Fruit fly (Drosophila melanogaster) whole organism, embryonic: ENCODE results near the gene CG33293.

ENCODE experiments used
- Bteb2 ChIP-seq: fragments of 200-800 bp; sonication (Bioruptor generic); optimal IDR thresholded peaks from 2 replicates; lab custom pipeline; 2016; ENCODE audit warnings: missing biosample characterization, missing genetic modification characterization
- CG10543 ChIP-seq: fragments of 200-800 bp; sonication (Bioruptor generic); optimal IDR thresholded peaks from 3 replicates; lab custom pipeline; 2017; ENCODE audit warnings: missing biosample characterization, mild to moderate bottlenecking, missing genetic modification characterization, moderate library complexity
- CG10959 ChIP-seq: fragments of 200-800 bp; sonication (Bioruptor generic); IDR thresholded peaks from 2 replicates; pipeline ENCODE4 v1.3.6; 2022; ENCODE audit warnings: missing biosample characterization, missing genetic modification characterization
- CG10979 ChIP-seq: fragments of 200-800 bp; sonication (Bioruptor generic); optimal IDR thresholded peaks from 2 replicates; lab custom pipeline; 2018; ENCODE audit warnings: missing biosample characterization, mild to moderate bottlenecking, missing genetic modification characterization, moderate library complexity
- CG12219 ChIP-seq: fragments of 200-800 bp; sonication (Bioruptor generic); optimal IDR thresholded peaks from 3 replicates; lab custom pipeline; 2018; ENCODE audit warnings: missing biosample characterization, mild to moderate bottlenecking, missing genetic modification characterization
- CG12299 ChIP-seq: fragments of 200-800 bp; sonication (Bioruptor generic); optimal IDR thresholded peaks from 2 replicates; lab custom pipeline; 2018; ENCODE audit warnings: missing biosample characterization, mild to moderate bottlenecking, missing genetic modification characterization
- CG15479 ChIP-seq: fragments of 200-800 bp; sonication (Bioruptor generic); optimal IDR thresholded peaks from 3 replicates; lab custom pipeline; 2019; ENCODE audit warnings: missing biosample characterization, mild to moderate bottlenecking, missing genetic modification characterization, moderate library complexity
- CG1603 ChIP-seq: fragments of 200-800 bp; sonication (Bioruptor generic); optimal IDR thresholded peaks from 2 replicates; lab custom pipeline; 2019; ENCODE audit warnings: missing biosample characterization, mild to moderate bottlenecking, missing genetic modification characterization, moderate library complexity
- CG2116 ChIP-seq: fragments of 200-800 bp; sonication (Bioruptor generic); optimal IDR thresholded peaks from 3 replicates; lab custom pipeline; 2018; ENCODE audit warnings: missing biosample characterization, mild to moderate bottlenecking, missing genetic modification characterization
- CG31224 ChIP-seq: fragments of 200-800 bp; sonication (Bioruptor generic); IDR thresholded peaks from 2 replicates; pipeline ENCODE4 v1.3.6; 2022; ENCODE audit warnings: missing biosample characterization, missing genetic modification characterization
- CG3995 ChIP-seq: fragments of 200-800 bp; sonication (Bioruptor generic); optimal IDR thresholded peaks from 3 replicates; lab custom pipeline; 2016; ENCODE audit warnings: missing biosample characterization, missing genetic modification characterization
- CG42726 ChIP-seq: fragments of 200-800 bp; sonication (Bioruptor generic); IDR thresholded peaks from 2 replicates; pipeline ENCODE4 v1.3.6; 2022; ENCODE audit warnings: missing biosample characterization, missing genetic modification characterization; ENCODE audit not compliant: partially characterized antibody
- CG6689 ChIP-seq: fragments of 200-800 bp; sonication (Bioruptor generic); IDR thresholded peaks from 2 replicates; pipeline ENCODE4 v1.3.6; 2022; ENCODE audit warnings: missing biosample characterization, missing genetic modification characterization
- CG6813 ChIP-seq: fragments of 200-800 bp; sonication (Bioruptor generic); optimal IDR thresholded peaks from 2 replicates; lab custom pipeline; 2017; ENCODE audit warnings: missing biosample characterization, missing genetic modification characterization, mild to moderate bottlenecking, moderate library complexity, missing genetic modification reagents
- CG6854 ChIP-seq: fragments of 200-800 bp; sonication (Bioruptor generic); optimal IDR thresholded peaks from 3 replicates; lab custom pipeline; 2017; ENCODE audit warnings: missing biosample characterization, mild to moderate bottlenecking, missing genetic modification characterization
- CG8290 ChIP-seq, 3 experiments: fragments of 200-800 bp; sonication (Bioruptor generic); optimal IDR thresholded peaks; 2 replicates each; lab custom pipeline; 2016 to 2019; ENCODE audit warnings: missing biosample characterization in 3 of 3, missing genetic modification characterization in 3 of 3, mild to moderate bottlenecking in 2 of 3, moderate library complexity in 1 of 3
- CG9727 ChIP-seq: fragments of 200-800 bp; sonication (Bioruptor generic); optimal IDR thresholded peaks from 3 replicates; lab custom pipeline; 2017; ENCODE audit warnings: missing biosample characterization, mild to moderate bottlenecking, missing genetic modification characterization
- CG9797 ChIP-seq: fragments of 200-800 bp; sonication (Bioruptor generic); optimal IDR thresholded peaks from 3 replicates; lab custom pipeline; 2018; ENCODE audit warnings: missing biosample characterization, mild to moderate bottlenecking, missing genetic modification characterization
- Elba2 ChIP-seq: fragments of 200-800 bp; sonication (Bioruptor generic); optimal IDR thresholded peaks from 3 replicates; lab custom pipeline; 2016; ENCODE audit warnings: missing biosample characterization, missing genetic modification characterization
- Ets65A ChIP-seq: fragments of 200-800 bp; sonication (Bioruptor generic); peaks from one replicate; lab custom pipeline; 2016; ENCODE audit warnings: missing biosample characterization, missing genetic modification characterization
- Fer2 ChIP-seq: fragments of 200-800 bp; sonication (Bioruptor generic); optimal IDR thresholded peaks from 2 replicates; lab custom pipeline; 2018; ENCODE audit warnings: missing biosample characterization, mild to moderate bottlenecking, missing genetic modification characterization, moderate library complexity
- H15 ChIP-seq: fragments of 200-800 bp; sonication (Bioruptor generic); IDR thresholded peaks from 3 replicates; pipeline ENCODE4 v1.3.6; 2022; ENCODE audit warnings: missing biosample characterization, missing genetic modification characterization
- H2.0 ChIP-seq: fragments of 200-800 bp; sonication (Bioruptor generic); IDR thresholded peaks from 2 replicates; pipeline ENCODE4 v1.3.6; 2022; ENCODE audit warnings: missing biosample characterization, missing genetic modification characterization
- HmgD ChIP-seq: fragments of 200-800 bp; sonication (Bioruptor generic); optimal IDR thresholded peaks from 3 replicates; lab custom pipeline; 2016; ENCODE audit warnings: missing biosample characterization, missing genetic modification characterization
- NC2β ChIP-seq: fragments of 200-800 bp; sonication (Bioruptor generic); optimal IDR thresholded peaks from 2 replicates; lab custom pipeline; 2016; ENCODE audit warnings: missing biosample characterization, missing genetic modification characterization
- Nf-YB ChIP-seq: fragments of 200-800 bp; sonication (Bioruptor generic); optimal IDR thresholded peaks from 3 replicates; lab custom pipeline; 2019; ENCODE audit warnings: missing biosample characterization, mild to moderate bottlenecking, missing genetic modification characterization, moderate library complexity
- Sin3A ChIP-seq: fragments of >200 bp; optimal IDR thresholded peaks from 2 replicates; lab custom pipeline; 2018
- Sry-β ChIP-seq: fragments of 200-800 bp; sonication (Bioruptor generic); optimal IDR thresholded peaks from 2 replicates; lab custom pipeline; 2018; ENCODE audit warnings: missing biosample characterization, mild to moderate bottlenecking, missing genetic modification characterization, moderate library complexity
- Tbp ChIP-seq: fragments of >200 bp; optimal IDR thresholded peaks from 2 replicates; lab custom pipeline; 2018; ENCODE audit warnings: missing biosample characterization, missing genetic modification characterization
- Usf ChIP-seq: fragments of 200-800 bp; sonication (Bioruptor generic); optimal IDR thresholded peaks from 2 replicates; lab custom pipeline; 2017; ENCODE audit warnings: missing genotype, missing biosample characterization, missing genetic modification characterization
- bcd ChIP-seq: fragments of 200-800 bp; sonication (Bioruptor generic); optimal IDR thresholded peaks from 2 replicates; lab custom pipeline; 2017; ENCODE audit warnings: missing biosample characterization, mild to moderate bottlenecking, missing genetic modification characterization
- chinmo ChIP-seq: fragments of 200-800 bp; sonication (Bioruptor generic); IDR thresholded peaks from 4 replicates; pipeline ENCODE4 v1.3.6; 2022; ENCODE audit warnings: missing biosample characterization, missing genetic modification characterization; ENCODE audit not compliant: partially characterized antibody
- cwo ChIP-seq: fragments of 200-800 bp; sonication (Bioruptor generic); optimal IDR thresholded peaks from 3 replicates; lab custom pipeline; 2017; ENCODE audit warnings: missing biosample characterization, missing genetic modification characterization, mild to moderate bottlenecking, moderate library complexity, missing genetic modification reagents
- dm ChIP-seq: fragments of 200-800 bp; sonication (Bioruptor generic); optimal IDR thresholded peaks from 3 replicates; lab custom pipeline; 2016; ENCODE audit warnings: missing biosample characterization, missing genetic modification characterization
- dpn ChIP-seq, 2 experiments: fragments of 200-800 bp; sonication (Bioruptor generic); optimal IDR thresholded peaks; 3 replicates each; lab custom pipeline; 2016; ENCODE audit warnings: missing biosample characterization in 2 of 2, missing genetic modification characterization in 2 of 2
- dysf ChIP-seq: fragments of 200-800 bp; sonication (Bioruptor generic); IDR thresholded peaks from 3 replicates; pipeline ENCODE4 v1.3.6; 2022; ENCODE audit warnings: missing biosample characterization, missing genetic modification characterization
- gce ChIP-seq: fragments of 200-800 bp; sonication (Bioruptor generic); IDR thresholded peaks from 3 replicates; pipeline ENCODE4 v1.3.6; 2022; ENCODE audit warnings: missing biosample characterization, missing genetic modification characterization
- gcm ChIP-seq: fragments of 200-800 bp; sonication (Bioruptor generic); optimal IDR thresholded peaks from 2 replicates; lab custom pipeline; 2019; ENCODE audit warnings: missing biosample characterization, mild to moderate bottlenecking, missing genetic modification characterization, moderate library complexity
- gfzf ChIP-seq: fragments of 200-800 bp; sonication (Bioruptor generic); optimal IDR thresholded peaks from 2 replicates; lab custom pipeline; 2016; ENCODE audit warnings: missing biosample characterization, mild to moderate bottlenecking, missing genetic modification characterization, moderate library complexity
- grn ChIP-seq: fragments of 200-800 bp; sonication (Bioruptor generic); optimal IDR thresholded peaks from 3 replicates; lab custom pipeline; 2017; ENCODE audit warnings: missing biosample characterization, missing genetic modification characterization
- hkb ChIP-seq, 2 experiments: fragments of 200-800 bp in 1 of 2; fragments of >200 bp in 1 of 2; sonication (Bioruptor generic) in 1 of 2; IDR thresholded peaks in 1 of 2; optimal IDR thresholded peaks in 1 of 2; 2 replicates each; pipeline versions ENCODE4 v1.3.6 to Lab custom; 2017 to 2022; ENCODE audit warnings: missing biosample characterization in 1 of 2, missing genetic modification characterization in 1 of 2
- kah ChIP-seq: fragments of 200-800 bp; sonication (Bioruptor generic); optimal IDR thresholded peaks from 2 replicates; lab custom pipeline; 2018; ENCODE audit warnings: missing biosample characterization, mild to moderate bottlenecking, missing genetic modification characterization
- kay ChIP-seq: fragments of 200-800 bp; sonication (Bioruptor generic); optimal IDR thresholded peaks from 2 replicates; lab custom pipeline; 2016; ENCODE audit warnings: missing biosample characterization, missing genetic modification characterization
- lilli ChIP-seq: fragments of 200-800 bp; sonication (Bioruptor generic); optimal IDR thresholded peaks from 3 replicates; lab custom pipeline; 2016; ENCODE audit warnings: missing biosample characterization, missing genetic modification characterization
- mld ChIP-seq: fragments of 200-800 bp; sonication (Bioruptor generic); IDR thresholded peaks from 3 replicates; pipeline ENCODE4 v1.3.6; 2022; ENCODE audit warnings: missing biosample characterization, missing genetic modification characterization; ENCODE audit not compliant: partially characterized antibody
- onecut ChIP-seq: fragments of 200-800 bp; sonication (Bioruptor generic); IDR thresholded peaks from 2 replicates; pipeline ENCODE4 v1.3.6; 2022; ENCODE audit warnings: missing biosample characterization, missing genetic modification characterization
- pho ChIP-seq: fragments of 200-800 bp; sonication (Bioruptor generic); optimal IDR thresholded peaks from 2 replicates; lab custom pipeline; 2016; ENCODE audit warnings: missing biosample characterization, missing genetic modification characterization
- schlank ChIP-seq: fragments of 200-800 bp; sonication (Bioruptor generic); optimal IDR thresholded peaks from 2 replicates; lab custom pipeline; 2018; ENCODE audit warnings: missing biosample characterization, mild to moderate bottlenecking, missing genetic modification characterization
- slbo ChIP-seq: fragments of 200-800 bp; sonication (Bioruptor generic); IDR thresholded peaks from 2 replicates; pipeline ENCODE4 v1.3.6; 2022; ENCODE audit warnings: missing biosample characterization, missing genetic modification characterization
- stwl ChIP-seq: fragments of 200-800 bp; sonication (Bioruptor generic); optimal IDR thresholded peaks from 3 replicates; lab custom pipeline; 2018; ENCODE audit warnings: missing biosample characterization, mild to moderate bottlenecking, missing genetic modification characterization, moderate library complexity

CG33293 gene

dm6 chr3R:5198302-5198701, 42.2 kb downstream of the CG33293 start (continued):
- TF ChIP-seq hkb (optimal IDR thresholded peaks at IDR 0.05; lab: Kevin White, UChicago) = no peak
- TF ChIP-seq hkb (GFP tag; IDR thresholded peaks at IDR 0.05; lab: Robert Waterston, UW) = peak; percentile 63
- peak; percentile 53 for TF ChIP-seq bcd (GFP tag; lab: Kevin White, UChicago)
- TF ChIP-seq Usf (GFP tag; lab: Kevin White, UChicago) = no peak
- no peak for TF ChIP-seq Nf-YB (GFP tag; lab: Kevin White, UChicago)
- peak; percentile 59 for TF ChIP-seq schlank
- no peak for TF ChIP-seq Sin3A (lab: Kevin White, UChicago)
- TF ChIP-seq Ets65A = peak; percentile 71
- TF ChIP-seq cwo (GFP tag; lab: Kevin White, UChicago) = peak; percentile 68
- TF ChIP-seq NC2β (GFP tag; lab: Kevin White, UChicago) = peak; percentile 22
- TF ChIP-seq CG9727 (GFP tag; lab: Kevin White, UChicago) = peak; percentile 37
- TF ChIP-seq gcm (GFP tag; lab: Kevin White, UChicago) = no peak
- peak; percentile 79 for TF ChIP-seq lilli (GFP tag; lab: Kevin White, UChicago)
- TF ChIP-seq CG12299 (tag; lab: Kevin White, UChicago) = peak; percentile 18
- TF ChIP-seq CG9797 (GFP tag; lab: Kevin White, UChicago) = no peak
- TF ChIP-seq grn (GFP tag; lab: Kevin White, UChicago) = no peak
- TF ChIP-seq Elba2 = no peak
- TF ChIP-seq dm (GFP tag; lab: Kevin White, UChicago) = no peak
- peak; percentile 18 for TF ChIP-seq CG3995 (GFP tag; lab: Kevin White, UChicago)
- no peak for TF ChIP-seq kay (GFP tag; lab: Kevin White, UChicago)
- TF ChIP-seq CG6854 = peak; percentile 40
- TF ChIP-seq slbo (GFP tag; lab: Robert Waterston, UW) = no peak; the same call in 1 of the 2 replicates
- TF ChIP-seq CG8290 (GFP tag; optimal IDR thresholded peaks at IDR 0.05; lab: Kevin White, UChicago) = no peak
- peak in 1 of 2 experiments; percentile 88 for TF ChIP-seq CG8290 (tag; optimal IDR thresholded peaks at IDR 0.05; lab: Kevin White, UChicago)
- peak; percentile 53 for TF ChIP-seq onecut
- no peak for TF ChIP-seq Sry-β (GFP tag; lab: Kevin White, UChicago)
- TF ChIP-seq CG12219 (GFP tag; lab: Kevin White, UChicago) = peak; percentile 60
- no peak for TF ChIP-seq CG10959
- TF ChIP-seq gce (GFP tag; lab: Robert Waterston, UW) = no peak
- TF ChIP-seq CG15479 (GFP tag; lab: Kevin White, UChicago) = no peak
- TF ChIP-seq H15 (GFP tag; lab: Robert Waterston, UW) = 0 out of 3 replicates have a peak, but pooled peaks have one; percentile 46
- TF ChIP-seq pho (GFP tag; lab: Kevin White, UChicago) = peak; percentile 63
- no peak for TF ChIP-seq mld (GFP tag; lab: Robert Waterston, UW)
- TF ChIP-seq dysf (GFP tag; lab: Robert Waterston, UW) = peak; percentile 80
- peak; percentile 40 for TF ChIP-seq HmgD
- no peak for TF ChIP-seq Tbp
- TF ChIP-seq kah (GFP tag; lab: Kevin White, UChicago) = no peak
- peak; percentile 54; the same call in 1 of the 2 replicates for TF ChIP-seq CG6689 (GFP tag; lab: Robert Waterston, UW)
- TF ChIP-seq Fer2 (tag; lab: Kevin White, UChicago) = no peak
- no peak for TF ChIP-seq CG2116 (GFP tag; lab: Kevin White, UChicago)
- peak; percentile 41 for TF ChIP-seq CG10543
- peak; percentile 53 for TF ChIP-seq CG1603
- no peak for TF ChIP-seq stwl (tag; lab: Kevin White, UChicago)
- TF ChIP-seq chinmo (GFP tag; lab: Robert Waterston, UW) = no peak
- peak; percentile 11 for TF ChIP-seq CG10979 (tag; lab: Kevin White, UChicago)
- no peak for TF ChIP-seq CG31224 (GFP tag; lab: Robert Waterston, UW)
- TF ChIP-seq gfzf (GFP tag; lab: Kevin White, UChicago) = no peak
- no peak for TF ChIP-seq CG42726
- TF ChIP-seq dpn (GFP tag; optimal IDR thresholded peaks at IDR 0.05; lab: Kevin White, UChicago) = peak; percentile 66 to 69
- TF ChIP-seq CG6813 (GFP tag; lab: Kevin White, UChicago) = peak; percentile 48
- no peak for TF ChIP-seq Bteb2
- 0 out of 2 replicates have a peak, but pooled peaks have one; percentile 27 for TF ChIP-seq H2.0 (GFP tag; lab: Robert Waterston, UW)
